Worm (Caenorhabditis elegans) whole organism, L2 larva: ENCODE results near the gene eef-1A.2.

Experiments used
- C34F6.9 ChIP-seq: fragments of 150-350 bp; optimal IDR thresholded peaks from 2 replicates; lab custom pipeline; 2014; ENCODE audit warnings: missing biosample characterization, missing genetic modification characterization
- F13H6.1 ChIP-seq: sonication (generic microtip); optimal IDR thresholded peaks from 2 replicates; lab custom pipeline; 2016; ENCODE audit warnings: missing genetic modification characterization, missing compliant biosample characterization
- R02D3.7 ChIP-seq: fragments of 150-350 bp; optimal IDR thresholded peaks from 2 replicates; lab custom pipeline; 2014; ENCODE audit warnings: missing biosample characterization, missing genetic modification characterization
- Y55F3AM.14 ChIP-seq: fragments of 200-800 bp; sonication (Bioruptor generic); optimal IDR thresholded peaks from 2 replicates; lab custom pipeline; 2018; ENCODE audit warnings: mild to moderate bottlenecking, missing genetic modification characterization, missing compliant biosample characterization
- ZK546.5 ChIP-seq: sonication (generic microtip); optimal IDR thresholded peaks from 2 replicates; lab custom pipeline; 2017; ENCODE audit warnings: missing biosample characterization, missing genetic modification characterization
- alr-1 ChIP-seq: fragments of 150-350 bp; optimal IDR thresholded peaks from 2 replicates; lab custom pipeline; 2014; ENCODE audit warnings: missing biosample characterization, missing genetic modification characterization
- aly-2 ChIP-seq: fragments of 150-350 bp; optimal IDR thresholded peaks from 2 replicates; lab custom pipeline; 2014; ENCODE audit warnings: missing biosample characterization, missing genetic modification characterization
- ama-1 ChIP-seq: fragments of 150-350 bp; optimal IDR thresholded peaks from 2 replicates; lab custom pipeline; 2018; ENCODE audit warnings: inconsistent platforms
- blmp-1 ChIP-seq: sonication (generic microtip); optimal IDR thresholded peaks from 2 replicates; lab custom pipeline; 2017; ENCODE audit warnings: missing genetic modification characterization, mild to moderate bottlenecking, missing compliant biosample characterization, antibody characterized with exemption, moderate library complexity; ENCODE audit not compliant: insufficient read depth
- ceh-82 ChIP-seq: fragments of 150-350 bp; optimal IDR thresholded peaks from 2 replicates; lab custom pipeline; 2014; ENCODE audit warnings: missing biosample characterization, missing genetic modification characterization
- crh-2 ChIP-seq: sonication (generic microtip); optimal IDR thresholded peaks from 2 replicates; lab custom pipeline; 2017; ENCODE audit warnings: missing biosample characterization, missing genetic modification characterization
- dmd-4 ChIP-seq: sonication (generic microtip); optimal IDR thresholded peaks from 2 replicates; lab custom pipeline; 2017; ENCODE audit warnings: missing biosample characterization, missing genetic modification characterization
- egl-27 ChIP-seq: sonication (generic microtip); optimal IDR thresholded peaks from 3 replicates; lab custom pipeline; 2017; ENCODE audit warnings: missing biosample characterization, missing genetic modification reagents, missing genetic modification characterization
- elt-1 ChIP-seq: fragments of 150-350 bp; optimal IDR thresholded peaks from 2 replicates; lab custom pipeline; 2014; ENCODE audit warnings: missing biosample characterization, missing genetic modification characterization
- elt-3 ChIP-seq: sonication (generic microtip); optimal IDR thresholded peaks from 2 replicates; lab custom pipeline; 2017; ENCODE audit warnings: missing biosample characterization, missing genetic modification characterization
- fos-1 ChIP-seq: fragments of 150-350 bp; optimal IDR thresholded peaks from 2 replicates; lab custom pipeline; 2014; ENCODE audit warnings: missing biosample characterization, missing genetic modification characterization
- gmeb-1 ChIP-seq: fragments of 150-350 bp; optimal IDR thresholded peaks from 2 replicates; lab custom pipeline; 2014; ENCODE audit warnings: missing biosample characterization, missing genetic modification characterization
- lin-11 ChIP-seq: fragments of 150-350 bp; sonication (generic microtip); optimal IDR thresholded peaks from 2 replicates; lab custom pipeline; 2014; ENCODE audit warnings: missing biosample characterization, missing genetic modification characterization, inconsistent platforms, mixed read lengths
- lin-13 ChIP-seq: fragments of 150-350 bp; optimal IDR thresholded peaks from 2 replicates; lab custom pipeline; 2014; ENCODE audit warnings: missing biosample characterization, missing genetic modification reagents, missing genetic modification characterization
- lin-39 ChIP-seq: fragments of 150-350 bp; optimal IDR thresholded peaks from 2 replicates; lab custom pipeline; 2014; ENCODE audit warnings: missing biosample characterization, missing genetic modification reagents, missing genetic modification characterization
- mab-5 ChIP-seq: fragments of 150-350 bp; optimal IDR thresholded peaks from 2 replicates; lab custom pipeline; 2014; ENCODE audit warnings: missing biosample characterization, missing genetic modification characterization
- mdl-1 ChIP-seq, 2 experiments: fragments of 150-350 bp in 1 of 2; sonication (generic microtip) in 1 of 2; optimal IDR thresholded peaks; 2 replicates each; lab custom pipeline; 2017; ENCODE audit warnings: missing biosample characterization in 2 of 2, missing genetic modification characterization in 2 of 2
- nhr-10 ChIP-seq: sonication (generic microtip); optimal IDR thresholded peaks from 2 replicates; lab custom pipeline; 2017; ENCODE audit warnings: missing biosample characterization, missing genetic modification characterization
- nhr-11 ChIP-seq: fragments of 150-350 bp; optimal IDR thresholded peaks from 2 replicates; lab custom pipeline; 2014; ENCODE audit warnings: missing biosample characterization, missing genetic modification characterization
- nhr-12 ChIP-seq: fragments of 150-350 bp; optimal IDR thresholded peaks from 2 replicates; lab custom pipeline; 2014; ENCODE audit warnings: missing biosample characterization, missing genetic modification characterization
- nhr-129 ChIP-seq: fragments of 150-350 bp; optimal IDR thresholded peaks from 2 replicates; lab custom pipeline; 2014; ENCODE audit warnings: missing biosample characterization, missing genetic modification characterization
- nhr-23 ChIP-seq: fragments of 150-350 bp; optimal IDR thresholded peaks from 2 replicates; lab custom pipeline; 2014; ENCODE audit warnings: missing biosample characterization, missing genetic modification reagents, missing genetic modification characterization
- nhr-237 ChIP-seq: fragments of 150-350 bp; optimal IDR thresholded peaks from 2 replicates; lab custom pipeline; 2014; ENCODE audit warnings: missing biosample characterization, missing genetic modification characterization
- nhr-25 ChIP-seq: fragments of 150-350 bp; sonication (generic microtip); optimal IDR thresholded peaks from 3 replicates; lab custom pipeline; 2014; ENCODE audit warnings: missing biosample characterization, missing genetic modification characterization
- nhr-6 ChIP-seq: fragments of 150-350 bp; optimal IDR thresholded peaks from 2 replicates; lab custom pipeline; 2014; ENCODE audit warnings: missing biosample characterization, missing genetic modification characterization
- nhr-77 ChIP-seq: fragments of 150-350 bp; optimal IDR thresholded peaks from 2 replicates; lab custom pipeline; 2014; ENCODE audit warnings: missing biosample characterization, missing genetic modification characterization
- peb-1 ChIP-seq: fragments of 150-350 bp; optimal IDR thresholded peaks from 2 replicates; lab custom pipeline; 2014; ENCODE audit warnings: missing biosample characterization, missing genetic modification characterization
- sem-4 ChIP-seq: fragments of 150-350 bp; optimal IDR thresholded peaks from 2 replicates; lab custom pipeline; 2014; ENCODE audit warnings: missing biosample characterization, missing genetic modification reagents, missing genetic modification characterization
- skn-1 ChIP-seq: sonication (generic microtip); optimal IDR thresholded peaks from 2 replicates; lab custom pipeline; 2017; ENCODE audit warnings: missing biosample characterization, missing genetic modification characterization
- sma-9 ChIP-seq, 2 experiments: fragments of 150-350 bp in 1 of 2; sonication (generic microtip) in 1 of 2; optimal IDR thresholded peaks; 2 replicates each; lab custom pipeline; 2014 to 2016; ENCODE audit warnings: missing genetic modification characterization in 2 of 2, mild to moderate bottlenecking in 1 of 2, missing biosample characterization in 1 of 2, missing compliant biosample characterization in 1 of 2, missing genetic modification reagents in 1 of 2, moderate library complexity in 1 of 2
- snpc-4 ChIP-seq: fragments of 150-350 bp; optimal IDR thresholded peaks from 2 replicates; lab custom pipeline; 2014; ENCODE audit warnings: missing biosample characterization, missing genetic modification characterization
- unc-39 ChIP-seq: fragments of 150-350 bp; optimal IDR thresholded peaks from 2 replicates; lab custom pipeline; 2014; ENCODE audit warnings: missing biosample characterization, missing genetic modification characterization
- unc-55 ChIP-seq: fragments of 150-350 bp; sonication (generic microtip); optimal IDR thresholded peaks from 3 replicates; lab custom pipeline; 2014; ENCODE audit warnings: missing biosample characterization, missing genetic modification reagents, missing genetic modification characterization
- unc-62 ChIP-seq: fragments of 150-350 bp; optimal IDR thresholded peaks from 2 replicates; lab custom pipeline; 2014; ENCODE audit warnings: missing biosample characterization, missing genetic modification reagents, missing genetic modification characterization
- zag-1 ChIP-seq: fragments of 150-350 bp; optimal IDR thresholded peaks from 2 replicates; lab custom pipeline; 2014; ENCODE audit warnings: missing biosample characterization, missing genetic modification characterization
- ztf-1 ChIP-seq: fragments of 200-800 bp; sonication (Bioruptor generic); conservative IDR thresholded peaks from 2 replicates; pipeline ENCODE4 v1.3.6; 2022; ENCODE audit warnings: missing genetic modification characterization, missing compliant biosample characterization
- ztf-11 ChIP-seq: sonication (generic microtip); optimal IDR thresholded peaks from 2 replicates; lab custom pipeline; 2017; ENCODE audit warnings: missing biosample characterization, missing genetic modification characterization

Gene eef-1A.2

ce11 chrX:7815230-7815629 is 8.2 kb upstream of the eef-1A.2 start:
- no peak for TF ChIP-seq nhr-237 (tag; lab: Kevin White, UChicago)
- TF ChIP-seq gmeb-1 (tag; lab: Kevin White, UChicago) = no peak
- TF ChIP-seq nhr-77 (tag; lab: Kevin White, UChicago) = no peak
- TF ChIP-seq nhr-11 (tag; lab: Kevin White, UChicago) = no peak
- no peak for TF ChIP-seq unc-39 (tag; lab: Kevin White, UChicago)
- TF ChIP-seq elt-3 (tag; lab: Kevin White, UChicago) = no peak
- no peak for TF ChIP-seq ztf-1 (GFP tag; lab: Robert Waterston, UW)
- TF ChIP-seq ama-1 (lab: Kevin White, UChicago) = no peak
- TF ChIP-seq nhr-12 = no peak
- TF ChIP-seq skn-1 (tag; lab: Kevin White, UChicago) = no peak
- no peak for TF ChIP-seq aly-2 (tag; lab: Kevin White, UChicago)
- no peak for TF ChIP-seq crh-2 (tag; lab: Kevin White, UChicago)
- TF ChIP-seq nhr-129 (tag; lab: Kevin White, UChicago) = no peak
- TF ChIP-seq egl-27 (tag; lab: Kevin White, UChicago) = no peak
- TF ChIP-seq peb-1 (tag; lab: Kevin White, UChicago) = no peak
- TF ChIP-seq mab-5 = no peak
- no peak for TF ChIP-seq dmd-4 (tag; lab: Kevin White, UChicago)
- TF ChIP-seq lin-11 (tag; lab: Kevin White, UChicago) = no peak
- no peak for TF ChIP-seq elt-1 (tag; lab: Kevin White, UChicago)

DNA sequence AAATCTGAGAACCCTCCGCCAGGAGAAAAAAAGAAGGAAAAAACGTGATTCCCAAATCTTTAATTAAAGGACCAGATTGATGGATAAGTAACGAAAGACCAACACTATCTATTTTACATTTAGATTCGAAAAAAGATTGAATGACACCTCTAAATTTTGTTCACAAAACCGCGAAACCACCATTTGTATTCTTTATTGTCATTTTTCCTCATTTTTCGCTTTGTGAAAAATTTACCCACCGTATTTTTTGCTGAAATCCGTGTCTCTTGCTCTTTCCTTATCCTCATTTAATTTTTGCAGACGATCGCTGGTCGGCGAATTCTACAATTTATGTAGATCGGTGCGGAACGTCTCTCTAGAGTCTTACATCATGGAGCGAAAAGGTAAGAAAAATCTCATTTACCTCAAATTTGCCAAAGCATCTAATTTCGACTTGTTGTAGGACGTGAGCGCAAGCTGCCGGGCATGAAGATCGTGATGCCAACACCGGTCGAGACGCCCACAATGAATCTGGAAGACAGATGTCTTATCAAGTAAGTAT is 7.0 kb upstream of the eef-1A.2 start, which contains the start of the genes sek-1 and R03G5.6:
Gene sek-1 (plus strand): TSS at position 301 of the 541 bp plus-strand sequence.
Gene R03G5.6 (minus strand): TSS at position 491 of the 541 bp plus-strand sequence.
- TF ChIP-seq nhr-11 (tag; lab: Kevin White, UChicago) (no peak), unc-55 (GFP tag; lab: Kevin White, UChicago) (no peak), C34F6.9 (no peak), nhr-10 (tag; lab: Kevin White, UChicago) (no peak), lin-39 (tag; lab: Kevin White, UChicago) (no peak), egl-27 (tag; lab: Kevin White, UChicago) (no peak), ZK546.5 (tag; lab: Kevin White, UChicago) (no peak), snpc-4 (tag; lab: Kevin White, UChicago) (no peak)
- TF ChIP-seq, all 48 proteins: peak for 0

ce11 chrX:7817555-7817954 is 5.9 kb upstream of the eef-1A.2 start:
- TF ChIP-seq nhr-12 = no peak
- no peak for TF ChIP-seq sma-9 (GFP tag; optimal IDR thresholded peaks at IDR 0.05; lab: Kevin White, UChicago)
- TF ChIP-seq sma-9 (tag; optimal IDR thresholded peaks at IDR 0.05; lab: Kevin White, UChicago) = no peak
- TF ChIP-seq gmeb-1 (tag; lab: Kevin White, UChicago) = no peak
- TF ChIP-seq mdl-1 (tag; optimal IDR thresholded peaks at IDR 0.05; lab: Kevin White, UChicago) = no peak
- TF ChIP-seq, all 48 proteins: peak for 0

DNA sequence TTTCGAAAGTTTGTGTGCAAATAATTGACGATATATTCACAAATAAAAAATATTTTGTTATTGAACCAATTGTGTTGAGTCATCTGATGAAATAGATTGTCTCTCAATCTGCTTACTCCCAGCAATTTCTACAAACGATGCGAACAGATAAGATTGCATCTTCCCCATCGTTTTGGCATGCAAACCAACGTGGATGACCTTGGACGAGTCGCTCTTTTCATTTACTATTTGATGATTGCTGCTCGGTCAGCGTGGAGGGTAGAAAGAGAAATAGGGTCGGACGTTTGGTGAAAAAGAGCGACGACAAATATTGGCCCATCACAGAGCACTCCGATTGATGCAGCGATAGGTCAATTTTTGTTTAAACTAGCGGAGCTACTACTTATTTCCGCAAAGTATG is 2.3 kb downstream of the eef-1A.2 start:
- TF ChIP-seq nhr-129 (tag; lab: Kevin White, UChicago) = peak; percentile 99
- TF ChIP-seq nhr-77 (tag; lab: Kevin White, UChicago) = no peak
- no peak for TF ChIP-seq R02D3.7 (tag; lab: Kevin White, UChicago)
- TF ChIP-seq ZK546.5 (tag; lab: Kevin White, UChicago) = no peak
- no peak for TF ChIP-seq nhr-237 (tag; lab: Kevin White, UChicago)
- no peak for TF ChIP-seq alr-1 (tag; lab: Kevin White, UChicago)
- TF ChIP-seq blmp-1 = peak; percentile 51
- TF ChIP-seq peb-1 (tag; lab: Kevin White, UChicago) = no peak
- no peak for TF ChIP-seq nhr-12
- TF ChIP-seq crh-2 (tag; lab: Kevin White, UChicago) = peak; percentile 80
- peak; percentile 51 for TF ChIP-seq nhr-23 (tag; lab: Kevin White, UChicago)
- peak; percentile 88 for TF ChIP-seq sma-9 (GFP tag; optimal IDR thresholded peaks at IDR 0.05; lab: Kevin White, UChicago)
- no peak for TF ChIP-seq sma-9 (tag; optimal IDR thresholded peaks at IDR 0.05; lab: Kevin White, UChicago)
- peak; percentile 52 for TF ChIP-seq nhr-6 (tag; lab: Kevin White, UChicago)
- TF ChIP-seq ztf-1 (GFP tag; lab: Robert Waterston, UW) = no peak
- peak; percentile 9 for TF ChIP-seq sem-4
- TF ChIP-seq nhr-10 (tag; lab: Kevin White, UChicago) = no peak
- TF ChIP-seq Y55F3AM.14 (GFP tag; lab: Kevin White, UChicago) = no peak
- TF ChIP-seq mab-5 = no peak
- TF ChIP-seq unc-39 (tag; lab: Kevin White, UChicago) = no peak
- peak; percentile 80 for TF ChIP-seq nhr-25 (tag; lab: Kevin White, UChicago)
- peak; percentile 8 for TF ChIP-seq lin-11 (tag; lab: Kevin White, UChicago)
- TF ChIP-seq lin-13 (GFP tag; lab: Kevin White, UChicago) = peak; percentile 50
- TF ChIP-seq dmd-4 (tag; lab: Kevin White, UChicago) = no peak
- TF ChIP-seq mdl-1 (tag; optimal IDR thresholded peaks at IDR 0.05; lab: Kevin White, UChicago) = peak in 1 of 2 experiments; percentile 26
- TF ChIP-seq elt-3 (tag; lab: Kevin White, UChicago) = no peak
- TF ChIP-seq snpc-4 (tag; lab: Kevin White, UChicago) = no peak
- TF ChIP-seq ztf-11 (tag; lab: Kevin White, UChicago) = no peak
- TF ChIP-seq unc-62 (GFP tag; lab: Kevin White, UChicago) = no peak
- TF ChIP-seq unc-55 (GFP tag; lab: Kevin White, UChicago) = no peak
- TF ChIP-seq F13H6.1 (tag; lab: Kevin White, UChicago) = peak; percentile 39
- peak; percentile 11 for TF ChIP-seq gmeb-1 (tag; lab: Kevin White, UChicago)
- TF ChIP-seq nhr-11 (tag; lab: Kevin White, UChicago) = no peak
- no peak for TF ChIP-seq skn-1 (tag; lab: Kevin White, UChicago)
- no peak for TF ChIP-seq aly-2 (tag; lab: Kevin White, UChicago)
- TF ChIP-seq ceh-82 = no peak
- peak; percentile 86 for TF ChIP-seq fos-1 (tag; lab: Kevin White, UChicago)
- no peak for TF ChIP-seq zag-1 (tag; lab: Kevin White, UChicago)
